Worm (Caenorhabditis elegans) whole organism, young adult: ENCODE results near the gene rde-12.

ENCODE experiments used
- B0035.1 ChIP-seq: sonication (generic microtip); optimal IDR thresholded peaks from 2 replicates; lab custom pipeline; 2016; ENCODE audit warnings: missing genetic modification characterization, mild to moderate bottlenecking, missing compliant biosample characterization, missing genotype, missing genetic modification reagents
- D2030.7 ChIP-seq: fragments of 200-800 bp; sonication (Bioruptor generic); IDR thresholded peaks from 2 replicates; pipeline ENCODE4 v1.3.6; 2022; ENCODE audit warnings: missing genetic modification reagents, missing genetic modification characterization, missing compliant biosample characterization
- F37B4.10 ChIP-seq: fragments of 200-800 bp; sonication (Bioruptor generic); IDR thresholded peaks from 2 replicates; pipeline ENCODE4 v1.3.6; 2022; ENCODE audit warnings: missing genetic modification characterization, missing compliant biosample characterization
- F39B2.1 ChIP-seq: fragments of 200-800 bp; sonication (Bioruptor generic); IDR thresholded peaks from 2 replicates; pipeline ENCODE4 v1.3.6; 2022; ENCODE audit warnings: missing genetic modification reagents, missing genetic modification characterization, missing compliant biosample characterization
- F49E8.2 ChIP-seq: sonication (generic microtip); optimal IDR thresholded peaks from 3 replicates; lab custom pipeline; 2017; ENCODE audit warnings: missing genetic modification characterization, mild to moderate bottlenecking, missing compliant biosample characterization, antibody characterized with exemption, moderate library complexity; ENCODE audit not compliant: insufficient read depth
- F52B5.7 ChIP-seq: sonication (generic microtip); optimal IDR thresholded peaks from 2 replicates; lab custom pipeline; 2016; ENCODE audit warnings: mild to moderate bottlenecking, missing genetic modification characterization, missing compliant biosample characterization
- F55B11.4 ChIP-seq: sonication (generic microtip); optimal IDR thresholded peaks from 2 replicates; lab custom pipeline; 2016; ENCODE audit warnings: missing compliant biosample characterization, missing genetic modification characterization, borderline replicate concordance; ENCODE audit not compliant: insufficient read depth
- F57C9.4 ChIP-seq: sonication (generic microtip); optimal IDR thresholded peaks from 2 replicates; lab custom pipeline; 2017; ENCODE audit warnings: mild to moderate bottlenecking, missing genetic modification characterization, missing compliant biosample characterization
- T26A5.8 ChIP-seq: sonication (generic microtip); optimal IDR thresholded peaks from 2 replicates; lab custom pipeline; 2016; ENCODE audit warnings: missing genetic modification characterization, missing compliant biosample characterization
- akir-1 ChIP-seq: fragments of 200-800 bp; sonication (Bioruptor generic); optimal IDR thresholded peaks from 2 replicates; lab custom pipeline; 2018; ENCODE audit warnings: mild to moderate bottlenecking, missing genetic modification characterization, moderate library complexity, missing compliant biosample characterization
- aptf-2 ChIP-seq: fragments of 200-800 bp; sonication (Bioruptor generic); conservative IDR thresholded peaks from 2 replicates; pipeline ENCODE4 v1.3.6; 2022; ENCODE audit warnings: missing genetic modification reagents, missing genetic modification characterization, missing compliant biosample characterization
- athp-1 ChIP-seq: sonication (generic microtip); optimal IDR thresholded peaks from 2 replicates; lab custom pipeline; 2017; ENCODE audit warnings: mild to moderate bottlenecking, missing genetic modification characterization, missing compliant biosample characterization
- attf-6 ChIP-seq: fragments of 200-800 bp; sonication (Bioruptor generic); IDR thresholded peaks from 2 replicates; pipeline ENCODE4 v1.3.6; 2022; ENCODE audit warnings: missing genetic modification reagents, missing genetic modification characterization, missing compliant biosample characterization
- cebp-2 ChIP-seq: fragments of 200-800 bp; sonication (Bioruptor generic); IDR thresholded peaks from 2 replicates; pipeline ENCODE4 v1.3.6; 2022; ENCODE audit warnings: missing genetic modification characterization, missing compliant biosample characterization
- ceh-100 ChIP-seq: fragments of 200-800 bp; sonication (Bioruptor generic); IDR thresholded peaks from 2 replicates; pipeline ENCODE4 v1.3.6; 2022; ENCODE audit warnings: missing genetic modification reagents, missing genetic modification characterization, missing compliant biosample characterization
- chd-7 ChIP-seq: sonication (generic microtip); optimal IDR thresholded peaks from 2 replicates; lab custom pipeline; 2016; ENCODE audit warnings: mild to moderate bottlenecking, missing genetic modification characterization, moderate library complexity, missing compliant biosample characterization
- die-1 ChIP-seq: sonication (generic microtip); optimal IDR thresholded peaks from 2 replicates; lab custom pipeline; 2016; ENCODE audit warnings: missing genotype, mild to moderate bottlenecking, missing genetic modification characterization, missing compliant biosample characterization
- dpl-1 ChIP-seq: fragments of 150-350 bp; optimal IDR thresholded peaks from 2 replicates; lab custom pipeline; 2014; ENCODE audit warnings: missing biosample characterization, missing genetic modification reagents, missing genetic modification characterization
- efl-1 ChIP-seq: fragments of 150-350 bp; optimal IDR thresholded peaks from 2 replicates; lab custom pipeline; 2014; ENCODE audit warnings: missing biosample characterization, missing genetic modification reagents, missing genetic modification characterization
- ekl-4 ChIP-seq: fragments of 200-800 bp; sonication (Bioruptor generic); IDR thresholded peaks from 2 replicates; pipeline ENCODE4 v1.3.6; 2022; ENCODE audit warnings: missing genetic modification reagents, missing genetic modification characterization, missing compliant biosample characterization
- gei-17 ChIP-seq: fragments of 200-800 bp; sonication (Bioruptor generic); optimal IDR thresholded peaks from 2 replicates; lab custom pipeline; 2018; ENCODE audit warnings: mild to moderate bottlenecking, missing genetic modification characterization, missing compliant biosample characterization
- him-1 ChIP-seq: sonication (generic microtip); optimal IDR thresholded peaks from 2 replicates; lab custom pipeline; 2016; ENCODE audit warnings: missing genotype, missing genetic modification reagents, missing genetic modification characterization, missing compliant biosample characterization
- hlh-12 ChIP-seq: sonication (generic microtip); optimal IDR thresholded peaks from 2 replicates; lab custom pipeline; 2016; ENCODE audit warnings: missing genetic modification characterization, missing compliant biosample characterization
- hmg-20 ChIP-seq: fragments of 200-800 bp; sonication (Bioruptor generic); IDR thresholded peaks from 2 replicates; pipeline ENCODE4 v1.3.6; 2022; ENCODE audit warnings: missing genetic modification reagents, missing genetic modification characterization, missing compliant biosample characterization
- hrde-1 ChIP-seq: sonication (generic microtip); optimal IDR thresholded peaks from 2 replicates; lab custom pipeline; 2016; ENCODE audit warnings: missing genetic modification characterization, mild to moderate bottlenecking, missing compliant biosample characterization, moderate library complexity, missing genotype, missing genetic modification reagents, borderline replicate concordance
- hsf-1 ChIP-seq: fragments of 200-800 bp; sonication (Bioruptor generic); IDR thresholded peaks from 2 replicates; pipeline ENCODE4 v1.3.6; 2022; ENCODE audit warnings: missing genetic modification reagents, missing genetic modification characterization, missing compliant biosample characterization
- let-607 ChIP-seq, 2 experiments: fragments of 200-800 bp in 1 of 2; sonication (Bioruptor generic) in 1 of 2; sonication (generic microtip) in 1 of 2; optimal IDR thresholded peaks; 2 replicates each; lab custom pipeline; 2016 to 2018; ENCODE audit warnings: mild to moderate bottlenecking in 2 of 2, missing compliant biosample characterization in 2 of 2, missing genetic modification characterization in 2 of 2, moderate library complexity in 2 of 2, missing genotype in 1 of 2
- lin-35 ChIP-seq, 3 experiments: fragments of 150-350 bp in 2 of 3; sonication (generic microtip) in 1 of 3; optimal IDR thresholded peaks; 2 replicates each; lab custom pipeline; 2014 to 2018; ENCODE audit warnings: missing biosample characterization in 3 of 3, missing genetic modification characterization in 3 of 3, missing genetic modification reagents in 3 of 3
- lin-40 ChIP-seq: sonication (generic microtip); optimal IDR thresholded peaks from 2 replicates; lab custom pipeline; 2016; ENCODE audit warnings: missing genetic modification characterization, mild to moderate bottlenecking, missing compliant biosample characterization, missing genotype, missing genetic modification reagents
- lin-54 ChIP-seq: fragments of 200-800 bp; sonication (Bioruptor generic); optimal IDR thresholded peaks from 2 replicates; lab custom pipeline; 2018; ENCODE audit warnings: mild to moderate bottlenecking, missing genetic modification characterization, missing compliant biosample characterization
- lsl-1 ChIP-seq: fragments of 200-800 bp; sonication (Bioruptor generic); optimal IDR thresholded peaks from 2 replicates; lab custom pipeline; 2018; ENCODE audit warnings: mild to moderate bottlenecking, missing genetic modification characterization, moderate library complexity, missing compliant biosample characterization
- madf-3 ChIP-seq: fragments of 200-800 bp; sonication (Bioruptor generic); IDR thresholded peaks from 2 replicates; pipeline ENCODE4 v1.3.6; 2022; ENCODE audit warnings: missing genetic modification reagents, missing genetic modification characterization, missing compliant biosample characterization
- madf-6 ChIP-seq: fragments of 200-800 bp; sonication (Bioruptor generic); IDR thresholded peaks from 2 replicates; pipeline ENCODE4 v1.3.6; 2022; ENCODE audit warnings: missing genetic modification reagents, missing genetic modification characterization, missing compliant biosample characterization
- mes-4 ChIP-seq: sonication (generic microtip); optimal IDR thresholded peaks from 2 replicates; lab custom pipeline; 2016; ENCODE audit warnings: missing genotype, missing genetic modification characterization, missing compliant biosample characterization
- mxl-1 ChIP-seq: sonication (generic microtip); optimal IDR thresholded peaks from 2 replicates; lab custom pipeline; 2016; ENCODE audit warnings: missing genetic modification characterization, missing compliant biosample characterization
- nfya-2 ChIP-seq: fragments of 200-800 bp; sonication (Bioruptor generic); IDR thresholded peaks from 2 replicates; pipeline ENCODE4 v1.3.6; 2022; ENCODE audit warnings: missing genetic modification reagents, missing genetic modification characterization, missing compliant biosample characterization
- nfyb-1 ChIP-seq: fragments of 200-800 bp; sonication (Bioruptor generic); IDR thresholded peaks from 2 replicates; pipeline ENCODE4 v1.3.6; 2022; ENCODE audit warnings: missing genetic modification reagents, missing genetic modification characterization, missing compliant biosample characterization
- somi-1 ChIP-seq: fragments of 200-800 bp; sonication (Bioruptor generic); optimal IDR thresholded peaks from 2 replicates; lab custom pipeline; 2018; ENCODE audit warnings: mild to moderate bottlenecking, missing genetic modification characterization, missing compliant biosample characterization
- tlf-1 ChIP-seq: fragments of 200-800 bp; sonication (Bioruptor generic); optimal IDR thresholded peaks from 2 replicates; lab custom pipeline; 2018; ENCODE audit warnings: mild to moderate bottlenecking, missing genetic modification characterization, missing compliant biosample characterization
- unc-62 ChIP-seq: fragments of 150-350 bp; optimal IDR thresholded peaks from 2 replicates; lab custom pipeline; 2014; ENCODE audit warnings: missing biosample characterization, missing genetic modification reagents, missing genetic modification characterization
- xnd-1 ChIP-seq: sonication (generic microtip); optimal IDR thresholded peaks from 2 replicates; lab custom pipeline; 2016; ENCODE audit warnings: missing genotype, missing genetic modification reagents, missing genetic modification characterization, missing compliant biosample characterization
- ztf-26 ChIP-seq: sonication (generic microtip); optimal IDR thresholded peaks from 2 replicates; lab custom pipeline; 2017; ENCODE audit warnings: missing genetic modification characterization, missing compliant biosample characterization
- ztf-28 ChIP-seq: fragments of 200-800 bp; sonication (Bioruptor generic); IDR thresholded peaks from 2 replicates; pipeline ENCODE4 v1.3.6; 2022; ENCODE audit warnings: missing genetic modification reagents, missing genetic modification characterization, missing compliant biosample characterization
- ztf-6 ChIP-seq: fragments of 200-800 bp; sonication (Bioruptor generic); IDR thresholded peaks from 2 replicates; pipeline ENCODE4 v1.3.6; 2022; ENCODE audit warnings: missing genetic modification reagents, missing genetic modification characterization, missing compliant biosample characterization

The rde-12 gene

DNA sequence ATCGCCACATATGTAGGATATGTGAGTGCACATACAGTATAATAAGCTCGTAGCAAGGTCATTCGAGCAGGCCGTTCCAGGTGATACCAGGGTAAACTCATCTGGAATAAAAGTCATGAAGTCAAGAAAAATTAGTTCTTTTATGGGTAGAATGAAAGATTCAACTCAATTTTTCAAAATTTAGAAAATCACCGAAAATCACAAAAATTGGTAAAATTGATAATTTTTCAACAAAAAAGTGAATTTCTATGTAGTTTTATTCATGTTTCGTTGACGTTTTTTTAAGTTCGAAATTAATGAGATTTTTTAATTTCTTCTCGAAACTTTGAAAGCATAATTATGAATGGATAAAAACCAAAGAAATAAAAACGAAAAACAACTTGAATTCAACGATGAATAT is 43.5 kb upstream of the rde-12 start, which contains the start of gene F53F4.16:
TSS of gene F53F4.16 (minus strand) at position 101 of the 400 bp plus-strand sequence.
- no peak for TF ChIP-seq ztf-26
- TF ChIP-seq dpl-1 (GFP tag; lab: Kevin White, UChicago): no peak
- TF ChIP-seq lin-35 (GFP tag; optimal IDR thresholded peaks at IDR 0.05; lab: Kevin White, UChicago): no peak
- no peak for TF ChIP-seq T26A5.8
- TF ChIP-seq hmg-20 (GFP tag; lab: Robert Waterston, UW): no peak
- TF ChIP-seq somi-1 (GFP tag; lab: Kevin White, UChicago): no peak
- no peak for TF ChIP-seq lin-40
- no peak for TF ChIP-seq F37B4.10 (GFP tag; lab: Robert Waterston, UW)
- TF ChIP-seq cebp-2 (GFP tag; lab: Robert Waterston, UW): no peak
- no peak for TF ChIP-seq let-607 (tag; optimal IDR thresholded peaks at IDR 0.05; lab: Kevin White, UChicago)
- no peak for TF ChIP-seq unc-62 (GFP tag; lab: Kevin White, UChicago)

DNA sequence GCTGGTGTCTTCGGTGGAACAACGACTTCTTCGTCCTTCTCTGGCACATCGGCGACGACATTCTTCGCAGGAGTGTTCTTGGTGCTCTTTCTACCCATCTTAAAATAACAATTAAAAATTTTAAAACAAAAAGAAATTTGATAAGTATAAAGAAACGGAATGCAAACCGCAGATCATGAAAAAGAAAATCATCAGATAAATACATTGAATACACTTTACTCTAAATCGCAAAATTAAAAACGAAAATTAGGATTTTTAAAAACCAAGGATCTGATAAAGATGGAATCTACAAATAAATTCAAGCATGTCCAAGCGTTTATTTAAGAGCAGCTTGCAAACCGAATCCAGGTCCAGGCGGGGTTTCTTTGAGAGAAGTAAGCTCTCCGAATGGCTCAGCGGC is 40.8 kb upstream of the rde-12 start, which contains the start of gene F53F4.11:
TSS of gene F53F4.11 (minus strand) at position 101 of the 400 bp plus-strand sequence.
- no peak for TF ChIP-seq xnd-1 (tag; lab: Kevin White, UChicago)
- TF ChIP-seq F55B11.4: no peak
- TF ChIP-seq ztf-6: no peak
- TF ChIP-seq attf-6 (GFP tag; lab: Robert Waterston, UW): 0 out of 2 replicates have a peak, but pooled peaks have one; percentile 34
- TF ChIP-seq hrde-1 (tag; lab: Kevin White, UChicago): no peak
- TF ChIP-seq lin-54 (GFP tag; lab: Kevin White, UChicago): no peak
- TF ChIP-seq athp-1: no peak
- 0 out of 2 replicates have a peak, but pooled peaks have one; percentile 73 for TF ChIP-seq madf-3 (GFP tag; lab: Robert Waterston, UW)
- peak; percentile 49; the same call in 1 of the 2 replicates for TF ChIP-seq hsf-1 (GFP tag; lab: Robert Waterston, UW)
- TF ChIP-seq mxl-1: no peak
- TF ChIP-seq mes-4 (tag; lab: Kevin White, UChicago): no peak
- TF ChIP-seq gei-17: no peak
- TF ChIP-seq F52B5.7 (tag; lab: Kevin White, UChicago): no peak
- no peak for TF ChIP-seq hlh-12 (tag; lab: Kevin White, UChicago)
- peak; percentile 18 for TF ChIP-seq tlf-1 (GFP tag; lab: Kevin White, UChicago)
- no peak for TF ChIP-seq die-1 (tag; lab: Kevin White, UChicago)
- TF ChIP-seq let-607 (tag; optimal IDR thresholded peaks at IDR 0.05; lab: Kevin White, UChicago): no peak
- TF ChIP-seq ceh-100 (GFP tag; lab: Robert Waterston, UW): 0 out of 2 replicates have a peak, but pooled peaks have one; percentile 24
- no peak for TF ChIP-seq him-1 (tag; lab: Kevin White, UChicago)
- no peak for TF ChIP-seq nfyb-1 (GFP tag; lab: Robert Waterston, UW)
- no peak for TF ChIP-seq efl-1 (GFP tag; lab: Kevin White, UChicago)
- no peak for TF ChIP-seq lin-40
- TF ChIP-seq F49E8.2 (tag; lab: Kevin White, UChicago): no peak
- peak; percentile 50 for TF ChIP-seq madf-6 (GFP tag; lab: Robert Waterston, UW)
- no peak for TF ChIP-seq D2030.7 (GFP tag; lab: Robert Waterston, UW)
- no peak for TF ChIP-seq B0035.1 (tag; lab: Kevin White, UChicago)
- no peak for TF ChIP-seq nfya-2 (GFP tag; lab: Robert Waterston, UW)
- no peak for TF ChIP-seq F39B2.1 (GFP tag; lab: Robert Waterston, UW)
- TF ChIP-seq chd-7 (tag; lab: Kevin White, UChicago): peak; percentile 2
- TF ChIP-seq lsl-1 (GFP tag; lab: Kevin White, UChicago): peak; percentile 8
- no peak for TF ChIP-seq aptf-2 (GFP tag; lab: Robert Waterston, UW)
- no peak; the same call in 1 of the 2 replicates for TF ChIP-seq ekl-4
- no peak for TF ChIP-seq akir-1 (GFP tag; lab: Kevin White, UChicago)
- TF ChIP-seq F57C9.4: no peak
- TF ChIP-seq ztf-28 (GFP tag; lab: Robert Waterston, UW): no peak
